Worm (Caenorhabditis elegans): Measurements from ENCODE around the gene ipla-2.

ipla-2 gene

DNA sequence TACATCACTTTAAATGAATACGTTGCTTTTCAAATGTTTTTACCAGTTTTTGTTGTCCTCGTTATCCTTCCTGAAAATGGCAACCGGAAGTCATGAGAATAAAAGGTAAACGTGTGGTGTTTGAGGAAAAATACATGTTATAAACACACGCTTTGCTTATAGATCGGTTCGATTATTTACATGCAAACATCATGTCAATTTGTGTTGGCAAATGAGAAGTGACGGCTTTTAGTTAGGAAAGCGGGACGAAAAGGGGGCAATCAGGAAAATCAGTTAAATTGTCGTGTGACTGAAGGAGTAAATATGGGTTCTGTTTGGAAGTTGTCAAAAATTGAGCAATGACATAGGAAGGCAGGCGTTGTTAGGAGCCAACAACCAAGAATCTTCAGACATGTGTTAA lies 6.6 kb downstream of the ipla-2 start, which contains the start of gene rrc-1:
rrc-1 (minus strand) TSS at position 74 of the 400 bp plus-strand sequence.
- TF ChIP-seq blmp-1 (tag; optimal IDR thresholded peaks at IDR 0.05) = no peak
- no peak for TF ChIP-seq fkh-10 (GFP tag; optimal IDR thresholded peaks at IDR 0.05)
- no peak for TF ChIP-seq C04F5.9 (tag; optimal IDR thresholded peaks at IDR 0.05)
- TF ChIP-seq nhr-77 (tag; optimal IDR thresholded peaks at IDR 0.05) = no peak
- no peak for TF ChIP-seq unc-86 (tag; optimal IDR thresholded peaks at IDR 0.05)
- TF ChIP-seq ceh-8 (GFP tag; optimal IDR thresholded peaks at IDR 0.05) = peak; percentile 76
- TF ChIP-seq lin-35 (GFP tag; optimal IDR thresholded peaks at IDR 0.05) = no peak

DNA sequence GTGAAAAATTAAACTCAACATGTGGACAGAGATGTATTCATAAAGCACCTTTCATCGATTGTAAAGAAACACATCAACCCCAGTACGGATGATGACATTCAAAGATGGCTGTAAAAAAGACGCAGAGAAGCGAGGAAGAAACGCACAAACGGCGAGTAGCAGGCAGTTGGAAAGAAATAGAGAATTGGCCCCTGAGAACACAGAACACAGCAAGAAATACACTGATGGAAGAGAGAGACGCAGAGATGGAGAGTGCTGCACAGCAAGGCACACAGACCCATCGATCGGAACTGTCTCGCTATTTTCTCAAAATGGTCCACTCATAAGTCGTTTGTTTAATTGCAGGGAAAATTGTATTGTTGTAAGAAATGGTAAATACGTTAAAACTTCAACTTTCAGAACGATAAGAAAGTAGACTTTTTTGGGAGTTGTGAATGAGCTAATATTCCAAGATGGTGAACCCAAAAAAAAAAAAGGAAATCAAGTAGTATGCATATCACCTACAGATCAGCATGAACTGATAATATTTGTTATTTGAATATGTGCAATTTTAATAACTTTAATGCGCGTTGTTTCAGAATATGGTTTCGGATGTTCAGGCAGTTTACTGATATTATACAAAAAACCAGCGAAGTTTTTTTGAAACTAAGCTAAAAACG lies 15.1 kb downstream of the ipla-2 start:
- TF ChIP-seq elt-2 (tag; optimal IDR thresholded peaks at IDR 0.05) (peak; percentile 36), lin-14 (GFP tag; optimal IDR thresholded peaks at IDR 0.05) (peak; percentile 89), nhr-11 (tag; optimal IDR thresholded peaks at IDR 0.05) (no peak), nhr-20 (tag; optimal IDR thresholded peaks at IDR 0.05) (peak; percentile 64), lin-35 (GFP tag; optimal IDR thresholded peaks at IDR 0.05) (peak; percentile 36 to 60), pag-3 (tag; optimal IDR thresholded peaks at IDR 0.05; ENCODE audit: borderline replicate concordance, insufficient read depth) (no peak), lir-3 (tag; optimal IDR thresholded peaks at IDR 0.05; ENCODE audit: poor library complexity) (peak; percentile 55), dpl-1 (GFP tag; optimal IDR thresholded peaks at IDR 0.05) (peak in 1 of 3 experiments; percentile 5), Y116A8C.19 (tag; optimal IDR thresholded peaks at IDR 0.05; ENCODE audit: borderline replicate concordance) (no peak), jun-1 (tag; optimal IDR thresholded peaks at IDR 0.05) (peak; percentile 71), nhr-77 (tag; optimal IDR thresholded peaks at IDR 0.05) (no peak), ets-5 (GFP tag; IDR thresholded peaks at IDR 0.05) (no peak), dsc-1 (tag; optimal IDR thresholded peaks at IDR 0.05) (peak; percentile 25), elt-3 (tag; optimal IDR thresholded peaks at IDR 0.05) (no peak), C16A3.4 (tag; optimal IDR thresholded peaks at IDR 0.05) (peak; percentile 31), nhr-19 (GFP tag; conservative IDR thresholded peaks at IDR 0.05) (peak; percentile 25; the same call in 1 of the 2 replicates), sptf-1 (tag; optimal IDR thresholded peaks at IDR 0.05) (no peak), efl-1 (optimal IDR thresholded peaks at IDR 0.05) (peak in 1 of 2 experiments; percentile 51), efl-1 (GFP tag; optimal IDR thresholded peaks at IDR 0.05 in 1 of 2) (peak in 1 of 2 experiments; percentile 47), egl-27 (tag; optimal IDR thresholded peaks at IDR 0.05) (peak; percentile 0 to 22), nhr-71 (tag; optimal IDR thresholded peaks at IDR 0.05) (peak; percentile 71), unc-86 (tag; optimal IDR thresholded peaks at IDR 0.05) (no peak), ceh-82 (tag; optimal IDR thresholded peaks at IDR 0.05) (peak in 1 of 3 experiments; percentile 3), nhr-12 (tag; optimal IDR thresholded peaks at IDR 0.05) (no peak), lsy-2 (tag; optimal IDR thresholded peaks at IDR 0.05) (peak; percentile 27 to 67), F16B12.6 (tag; optimal IDR thresholded peaks at IDR 0.05) (no peak), vab-15 (tag; optimal IDR thresholded peaks at IDR 0.05) (no peak), isw-1 (GFP tag; IDR thresholded peaks at IDR 0.05) (no peak), grh-1 (GFP tag; IDR thresholded peaks at IDR 0.05) (no peak), mdl-1 (tag; optimal IDR thresholded peaks at IDR 0.05) (no peak), nhr-28 (tag; optimal IDR thresholded peaks at IDR 0.05) (no peak), fkh-4 (tag; optimal IDR thresholded peaks at IDR 0.05; ENCODE audit: borderline replicate concordance) (no peak), ama-1 (optimal IDR thresholded peaks at IDR 0.05) (no peak), nhr-237 (tag; optimal IDR thresholded peaks at IDR 0.05) (no peak), hlh-17 (GFP tag; optimal IDR thresholded peaks at IDR 0.05; ENCODE audit: borderline replicate concordance) (no peak), hpl-2 (GFP tag; optimal IDR thresholded peaks at IDR 0.05) (no peak), blmp-1 (tag; optimal IDR thresholded peaks at IDR 0.05) (peak; percentile 56), ces-1 (GFP tag; optimal IDR thresholded peaks at IDR 0.05) (no peak), unc-98 (GFP tag; IDR thresholded peaks at IDR 0.05) (no peak), fos-1 (tag; optimal IDR thresholded peaks at IDR 0.05) (no peak), nhr-90 (tag; optimal IDR thresholded peaks at IDR 0.05; ENCODE audit: poor library complexity) (peak; percentile 33), nhr-47 (tag; optimal IDR thresholded peaks at IDR 0.05) (peak; percentile 29), nhr-76 (tag; optimal IDR thresholded peaks at IDR 0.05) (no peak), snpc-4 (tag; optimal IDR thresholded peaks at IDR 0.05) (no peak), nhr-85 (tag) (peak; percentile 45), xbp-1 (tag; optimal IDR thresholded peaks at IDR 0.05) (peak; percentile 54)
